Fruit fly (Drosophila melanogaster) whole organism, embryonic: ENCODE measurements around the gene Torsin.

Experiments
- Adf1 ChIP-seq: fragments of 200-800 bp; sonication (Bioruptor generic); IDR thresholded peaks from 2 replicates; pipeline ENCODE4 v1.3.6; 2022; ENCODE audit warnings: missing biosample characterization, missing genetic modification characterization
- Bgb ChIP-seq: fragments of 200-800 bp; sonication (Bioruptor generic); IDR thresholded peaks from 2 replicates; pipeline ENCODE4 v1.3.6; 2022; ENCODE audit warnings: missing biosample characterization, missing genetic modification characterization; ENCODE audit not compliant: partially characterized antibody
- CG10431 ChIP-seq: fragments of 200-800 bp; sonication (Bioruptor generic); optimal IDR thresholded peaks from 3 replicates; lab custom pipeline; 2018; ENCODE audit warnings: missing biosample characterization, mild to moderate bottlenecking, missing genetic modification characterization
- CG10543 ChIP-seq: fragments of 200-800 bp; sonication (Bioruptor generic); optimal IDR thresholded peaks from 3 replicates; lab custom pipeline; 2017; ENCODE audit warnings: missing biosample characterization, mild to moderate bottlenecking, missing genetic modification characterization, moderate library complexity
- CG13123 ChIP-seq: fragments of 200-800 bp; sonication (Bioruptor generic); optimal IDR thresholded peaks from 2 replicates; lab custom pipeline; 2016; ENCODE audit warnings: missing biosample characterization, missing genetic modification characterization
- CG13894 ChIP-seq: fragments of 200-800 bp; sonication (Bioruptor generic); optimal IDR thresholded peaks from 3 replicates; lab custom pipeline; 2018; ENCODE audit warnings: missing biosample characterization, mild to moderate bottlenecking, missing genetic modification characterization, moderate library complexity
- CG15514 ChIP-seq: fragments of 200-800 bp; sonication (Bioruptor generic); optimal IDR thresholded peaks from 3 replicates; lab custom pipeline; 2017; ENCODE audit warnings: missing biosample characterization, missing genetic modification characterization, mild to moderate bottlenecking, moderate library complexity, missing genetic modification reagents
- CG15696 ChIP-seq: fragments of 200-800 bp; sonication (Bioruptor generic); optimal IDR thresholded peaks from 2 replicates; lab custom pipeline; 2019; ENCODE audit warnings: missing biosample characterization, mild to moderate bottlenecking, missing genetic modification characterization, moderate library complexity
- CG1832 ChIP-seq: fragments of 200-800 bp; sonication (Bioruptor generic); optimal IDR thresholded peaks from 2 replicates; lab custom pipeline; 2017; ENCODE audit warnings: missing biosample characterization, mild to moderate bottlenecking, missing genetic modification characterization, inconsistent platforms
- CG2678 ChIP-seq: fragments of 200-800 bp; sonication (Bioruptor generic); optimal IDR thresholded peaks from 3 replicates; lab custom pipeline; 2019; ENCODE audit warnings: missing biosample characterization, mild to moderate bottlenecking, missing genetic modification characterization, moderate library complexity
- CG2712 ChIP-seq: fragments of 200-800 bp; optimal IDR thresholded peaks from 3 replicates; lab custom pipeline; 2019; ENCODE audit warnings: missing biosample characterization, mild to moderate bottlenecking, missing genetic modification characterization, moderate library complexity
- CG32772 ChIP-seq: fragments of 200-800 bp; sonication (Bioruptor generic); IDR thresholded peaks from 2 replicates; pipeline ENCODE4 v1.3.6; 2022; ENCODE audit warnings: missing biosample characterization, missing genetic modification characterization
- CG3281 ChIP-seq: fragments of 200-800 bp; sonication (Bioruptor generic); optimal IDR thresholded peaks from 3 replicates; lab custom pipeline; 2017; ENCODE audit warnings: missing biosample characterization, mild to moderate bottlenecking, missing genetic modification characterization
- CG42726 ChIP-seq: fragments of 200-800 bp; sonication (Bioruptor generic); IDR thresholded peaks from 2 replicates; pipeline ENCODE4 v1.3.6; 2022; ENCODE audit warnings: missing biosample characterization, missing genetic modification characterization; ENCODE audit not compliant: partially characterized antibody
- CG7556 ChIP-seq: fragments of 200-800 bp; sonication (Bioruptor generic); optimal IDR thresholded peaks from 2 replicates; lab custom pipeline; 2017; ENCODE audit warnings: missing biosample characterization, mild to moderate bottlenecking, missing genetic modification characterization
- CG7786 ChIP-seq: fragments of 200-800 bp; sonication (Bioruptor generic); optimal IDR thresholded peaks from 2 replicates; lab custom pipeline; 2016; ENCODE audit warnings: missing biosample characterization, missing genetic modification characterization
- CG8281 ChIP-seq: fragments of 200-800 bp; sonication (Bioruptor generic); optimal IDR thresholded peaks from 2 replicates; lab custom pipeline; 2018; ENCODE audit warnings: missing biosample characterization, mild to moderate bottlenecking, missing genetic modification characterization, moderate library complexity
- CG8290 ChIP-seq, 3 experiments: fragments of 200-800 bp; sonication (Bioruptor generic); optimal IDR thresholded peaks; 2 replicates each; lab custom pipeline; 2016 to 2019; ENCODE audit warnings: missing biosample characterization in 3 of 3, missing genetic modification characterization in 3 of 3, mild to moderate bottlenecking in 2 of 3, moderate library complexity in 1 of 3
- E2f1 ChIP-seq: fragments of 200-800 bp; sonication (Bioruptor generic); IDR thresholded peaks from 2 replicates; pipeline ENCODE4 v1.3.6; 2022; ENCODE audit warnings: missing biosample characterization, missing genetic modification characterization
- Elba2 ChIP-seq: fragments of 200-800 bp; sonication (Bioruptor generic); optimal IDR thresholded peaks from 3 replicates; lab custom pipeline; 2016; ENCODE audit warnings: missing biosample characterization, missing genetic modification characterization
- Ets97D ChIP-seq: fragments of 200-800 bp; sonication (Bioruptor generic); optimal IDR thresholded peaks from 3 replicates; lab custom pipeline; 2016; ENCODE audit warnings: missing biosample characterization, missing genetic modification characterization
- Hr78 ChIP-seq, 2 experiments: fragments of 200-800 bp in 1 of 2; fragments of >200 bp in 1 of 2; sonication (Bioruptor generic) in 1 of 2; optimal IDR thresholded peaks; 2 replicates each; lab custom pipeline; 2017 to 2019; ENCODE audit warnings: missing biosample characterization in 2 of 2, missing genetic modification characterization in 2 of 2, mild to moderate bottlenecking in 1 of 2, moderate library complexity in 1 of 2
- Max ChIP-seq: fragments of 200-800 bp; sonication (Bioruptor generic); optimal IDR thresholded peaks from 2 replicates; lab custom pipeline; 2016; ENCODE audit warnings: missing biosample characterization, mild to moderate bottlenecking, missing genetic modification characterization
- NC2α ChIP-seq: fragments of 200-800 bp; sonication (Bioruptor generic); optimal IDR thresholded peaks from 2 replicates; lab custom pipeline; 2016; ENCODE audit warnings: missing biosample characterization, missing genetic modification characterization
- NfI ChIP-seq: fragments of 200-800 bp; sonication (Bioruptor generic); optimal IDR thresholded peaks from 3 replicates; lab custom pipeline; 2018; ENCODE audit warnings: missing biosample characterization, mild to moderate bottlenecking, missing genetic modification characterization, moderate library complexity
- TFAM ChIP-seq: fragments of 200-800 bp; sonication (Bioruptor generic); optimal IDR thresholded peaks from 2 replicates; lab custom pipeline; 2017; ENCODE audit warnings: missing biosample characterization, missing genetic modification characterization, inconsistent platforms
- Trl ChIP-seq, 3 experiments: fragments of >200 bp in 2 of 3; fragments of 200-800 bp in 1 of 3; sonication (Bioruptor generic) in 1 of 3; optimal IDR thresholded peaks; 2 replicates in 1 of 3; 3 replicates in 2 of 3; lab custom pipeline; 2016 to 2017; ENCODE audit warnings: missing biosample characterization in 1 of 3, missing genetic modification characterization in 1 of 3
- ac ChIP-seq: fragments of 200-800 bp; sonication (Bioruptor generic); optimal IDR thresholded peaks from 3 replicates; lab custom pipeline; 2017; ENCODE audit warnings: missing biosample characterization, mild to moderate bottlenecking, missing genetic modification characterization
- cad ChIP-seq: fragments of >200 bp; optimal IDR thresholded peaks from 2 replicates; lab custom pipeline; 2017; ENCODE audit warnings: missing biosample characterization, missing genetic modification characterization
- crol ChIP-seq: fragments of 200-800 bp; sonication (Bioruptor generic); IDR thresholded peaks from 2 replicates; pipeline ENCODE4 v1.3.6; 2022; ENCODE audit warnings: missing biosample characterization, missing genetic modification characterization
- fd102C ChIP-seq: fragments of 200-800 bp; sonication (Bioruptor generic); optimal IDR thresholded peaks from 2 replicates; lab custom pipeline; 2018; ENCODE audit warnings: missing biosample characterization, mild to moderate bottlenecking, missing genetic modification characterization, moderate library complexity
- gcm ChIP-seq: fragments of 200-800 bp; sonication (Bioruptor generic); optimal IDR thresholded peaks from 2 replicates; lab custom pipeline; 2019; ENCODE audit warnings: missing biosample characterization, mild to moderate bottlenecking, missing genetic modification characterization, moderate library complexity
- hth ChIP-seq: fragments of >200 bp; optimal IDR thresholded peaks from 2 replicates; lab custom pipeline; 2017; ENCODE audit warnings: inconsistent platforms
- insv ChIP-seq, 2 experiments: fragments of 200-800 bp; sonication (Bioruptor generic); optimal IDR thresholded peaks; 3 replicates each; lab custom pipeline; 2016 to 2018; ENCODE audit warnings: missing biosample characterization in 2 of 2, missing genetic modification characterization in 2 of 2
- oc ChIP-seq: fragments of 200-800 bp; sonication (Bioruptor generic); optimal IDR thresholded peaks from 2 replicates; lab custom pipeline; 2018; ENCODE audit warnings: missing biosample characterization, mild to moderate bottlenecking, missing genetic modification characterization, moderate library complexity
- odd ChIP-seq: fragments of 200-800 bp; sonication (Bioruptor generic); optimal IDR thresholded peaks from 2 replicates; lab custom pipeline; 2017; ENCODE audit warnings: missing biosample characterization, mild to moderate bottlenecking, missing genetic modification characterization
- pros ChIP-seq: fragments of 200-800 bp; sonication (Bioruptor generic); optimal IDR thresholded peaks from 3 replicates; lab custom pipeline; 2019; ENCODE audit warnings: missing biosample characterization, mild to moderate bottlenecking, missing genetic modification characterization, moderate library complexity
- run ChIP-seq: fragments of 200-800 bp; sonication (Bioruptor generic); optimal IDR thresholded peaks from 3 replicates; lab custom pipeline; 2018; ENCODE audit warnings: missing biosample characterization, mild to moderate bottlenecking, missing genetic modification characterization
- scrt ChIP-seq: fragments of 200-800 bp; sonication (Bioruptor generic); optimal IDR thresholded peaks from 2 replicates; lab custom pipeline; 2018; ENCODE audit warnings: missing biosample characterization, mild to moderate bottlenecking, missing genetic modification characterization, moderate library complexity
- sd ChIP-seq: fragments of 200-800 bp; sonication (Bioruptor generic); optimal IDR thresholded peaks from 3 replicates; lab custom pipeline; 2018; ENCODE audit warnings: missing biosample characterization, mild to moderate bottlenecking, missing genetic modification characterization, moderate library complexity
- seq ChIP-seq: fragments of 200-800 bp; sonication (Bioruptor generic); IDR thresholded peaks from 2 replicates; pipeline ENCODE4 v1.3.6; 2022; ENCODE audit warnings: missing biosample characterization, missing genetic modification characterization
- shn ChIP-seq: fragments of 200-800 bp; sonication (Bioruptor generic); optimal IDR thresholded peaks from 3 replicates; lab custom pipeline; 2016; ENCODE audit warnings: missing biosample characterization, missing genetic modification characterization
- slp2 ChIP-seq: fragments of 200-800 bp; sonication (Bioruptor generic); optimal IDR thresholded peaks from 2 replicates; lab custom pipeline; 2016; ENCODE audit warnings: missing biosample characterization, missing genetic modification characterization
- sna ChIP-seq: fragments of 200-800 bp; sonication (Bioruptor generic); IDR thresholded peaks from 2 replicates; pipeline ENCODE4 v1.3.6; 2022; ENCODE audit warnings: missing biosample characterization, missing genetic modification characterization; ENCODE audit not compliant: partially characterized antibody
- tap ChIP-seq: fragments of 200-800 bp; optimal IDR thresholded peaks from 3 replicates; lab custom pipeline; 2019; ENCODE audit warnings: missing biosample characterization, mild to moderate bottlenecking, missing genetic modification characterization, moderate library complexity
- tgo ChIP-seq: fragments of 200-800 bp; sonication (Bioruptor generic); IDR thresholded peaks from 3 replicates; pipeline ENCODE4 v1.3.6; 2022; ENCODE audit warnings: missing biosample characterization, missing genetic modification characterization
- usp ChIP-seq: fragments of >200 bp; optimal IDR thresholded peaks from 2 replicates; lab custom pipeline; 2017; ENCODE audit warnings: missing biosample characterization, missing genetic modification characterization

The Torsin gene

dm6 chrX:4616865-4617669 is 32.8 kb downstream of the Torsin start, which contains the start of gene peb (continued):
- TF ChIP-seq CG15514 (GFP tag; lab: Kevin White, UChicago) (no peak), shn (GFP tag; lab: Kevin White, UChicago) (no peak), slp2 (GFP tag; lab: Kevin White, UChicago) (peak; percentile 13), CG7556 (GFP tag; lab: Kevin White, UChicago) (peak; percentile 60), cad (GFP tag; lab: Kevin White, UChicago) (no peak), Max (GFP tag; lab: Kevin White, UChicago) (peak; percentile 37), fd102C (peak; percentile 4), CG32772 (GFP tag; lab: Robert Waterston, UW) (no peak), crol (no peak), oc (tag; lab: Kevin White, UChicago) (peak; percentile 38), CG13894 (tag; lab: Kevin White, UChicago) (no peak), gcm (GFP tag; lab: Kevin White, UChicago) (no peak), Ets97D (GFP tag; lab: Kevin White, UChicago) (peak; percentile 34), CG2712 (tag; lab: Kevin White, UChicago) (peak; percentile 59), Bgb (peak; percentile 43), E2f1 (peak; percentile 34; the same call in 1 of the 2 replicates), CG8281 (no peak), usp (GFP tag; lab: Kevin White, UChicago) (no peak), run (no peak), CG8290 (GFP tag; optimal IDR thresholded peaks at IDR 0.05; lab: Kevin White, UChicago) (peak; percentile 68), CG8290 (tag; optimal IDR thresholded peaks at IDR 0.05; lab: Kevin White, UChicago) (no peak), CG10431 (GFP tag; lab: Kevin White, UChicago) (no peak), tgo (GFP tag; lab: Robert Waterston, UW) (peak; percentile 32; the same call in 1 of the 3 replicates), Adf1 (GFP tag; lab: Robert Waterston, UW) (peak; percentile 96), CG10543 (GFP tag; lab: Kevin White, UChicago) (no peak), CG13123 (GFP tag; lab: Kevin White, UChicago) (no peak), insv (GFP tag; optimal IDR thresholded peaks at IDR 0.05; lab: Kevin White, UChicago) (no peak), CG15696 (tag; lab: Kevin White, UChicago) (peak; percentile 76), CG3281 (GFP tag; lab: Kevin White, UChicago) (no peak), odd (no peak), scrt (no peak), Trl (optimal IDR thresholded peaks at IDR 0.05; lab: Kevin White, UChicago) (peak; percentile 86 to 89), Trl (GFP tag; optimal IDR thresholded peaks at IDR 0.05; lab: Kevin White, UChicago) (peak; percentile 34), tap (tag; lab: Kevin White, UChicago) (no peak), CG2678 (tag; lab: Kevin White, UChicago) (peak; percentile 47), hth (lab: Kevin White, UChicago) (no peak), sna (GFP tag; lab: Robert Waterston, UW) (peak; percentile 54), NfI (GFP tag; lab: Kevin White, UChicago) (no peak), CG1832 (GFP tag; lab: Kevin White, UChicago) (peak; percentile 51), TFAM (GFP tag; lab: Kevin White, UChicago) (no peak), seq (peak; percentile 7; the same call in 1 of the 2 replicates), Elba2 (GFP tag; lab: Kevin White, UChicago) (peak; percentile 13), NC2α (GFP tag; lab: Kevin White, UChicago) (no peak), Hr78 (GFP tag; optimal IDR thresholded peaks at IDR 0.05; lab: Kevin White, UChicago) (peak in 1 of 2 experiments; percentile 38), sd (no peak), CG7786 (GFP tag; lab: Kevin White, UChicago) (peak; percentile 5), CG42726 (GFP tag; lab: Robert Waterston, UW) (0 out of 2 replicates have a peak, but pooled peaks have one; percentile 52), pros (GFP tag; lab: Kevin White, UChicago) (peak; percentile 92), ac (GFP tag; lab: Kevin White, UChicago) (peak; percentile 33)
